Worm (Caenorhabditis elegans) whole organism, midembryonic: ENCODE measurements around the gene idi-1.

ENCODE experiments used
- cog-1 ChIP-seq: sonication (generic microtip); optimal IDR thresholded peaks from 2 replicates; lab custom pipeline; 2016; ENCODE audit warnings: missing genetic modification characterization, missing compliant biosample characterization
- flt-1 ChIP-seq: fragments of 200-800 bp; sonication (Bioruptor generic); IDR thresholded peaks from 2 replicates; pipeline ENCODE4 v1.3.6; 2022; ENCODE audit warnings: missing genetic modification characterization, missing compliant biosample characterization
- klf-2 ChIP-seq: fragments of 200-800 bp; sonication (Bioruptor generic); conservative IDR thresholded peaks from 2 replicates; pipeline ENCODE4 v1.3.6; 2022; ENCODE audit warnings: missing genetic modification reagents, missing genetic modification characterization, missing compliant biosample characterization
- ref-1 ChIP-seq: fragments of 200-800 bp; sonication (Bioruptor generic); conservative IDR thresholded peaks from 2 replicates; pipeline ENCODE4 v1.3.6; 2022; ENCODE audit warnings: missing genetic modification reagents, missing genetic modification characterization, missing compliant biosample characterization
- ztf-29 ChIP-seq: fragments of 200-800 bp; sonication (Bioruptor generic); IDR thresholded peaks from 2 replicates; pipeline ENCODE4 v1.3.6; 2022; ENCODE audit warnings: missing genetic modification reagents, missing genetic modification characterization, missing compliant biosample characterization

ce11 chrIII:8098116-8098515, 6.6 kb downstream of the idi-1 start, which contains the start of gene K06H7.8:
- TF ChIP-seq cog-1 (tag; lab: Kevin White, UChicago) (no peak), flt-1 (no peak), klf-2 (GFP tag; lab: Robert Waterston, UW) (no peak), ref-1 (GFP tag; lab: Robert Waterston, UW) (no peak), ztf-29 (GFP tag; lab: Robert Waterston, UW) (no peak)
